Worm (Caenorhabditis elegans) whole organism, L4 larva: ENCODE data around the gene sri-74.

Experiments
- aly-2 ChIP-seq: sonication (generic microtip); optimal IDR thresholded peaks from 2 replicates; lab custom pipeline; 2018; ENCODE audit warnings: missing biosample characterization, missing genetic modification characterization
- ama-1 ChIP-seq: fragments of 150-350 bp; optimal IDR thresholded peaks from 2 replicates; lab custom pipeline; 2014; ENCODE audit warnings: inconsistent platforms, mixed read lengths
- daf-8 ChIP-seq: fragments of 200-800 bp; sonication (Bioruptor generic); IDR thresholded peaks from 2 replicates; pipeline ENCODE4 v1.3.6; 2022; ENCODE audit warnings: missing genetic modification characterization, missing compliant biosample characterization
- dve-1 ChIP-seq: sonication (generic microtip); optimal IDR thresholded peaks from 2 replicates; lab custom pipeline; 2017; ENCODE audit warnings: antibody characterized with exemption, mild to moderate bottlenecking, missing genetic modification characterization, missing compliant biosample characterization; ENCODE audit not compliant: insufficient read depth
- hlh-11 ChIP-seq: fragments of 200-800 bp; sonication (Bioruptor generic); optimal IDR thresholded peaks from 2 replicates; lab custom pipeline; 2018; ENCODE audit warnings: mild to moderate bottlenecking, missing genetic modification characterization, missing compliant biosample characterization
- lim-7 ChIP-seq: fragments of 200-800 bp; sonication (Bioruptor generic); IDR thresholded peaks from 2 replicates; pipeline ENCODE4 v1.3.6; 2022; ENCODE audit warnings: missing genetic modification characterization, missing compliant biosample characterization
- lin-39 ChIP-seq: fragments of 150-350 bp; optimal IDR thresholded peaks from 2 replicates; lab custom pipeline; 2014; ENCODE audit warnings: missing biosample characterization, missing genetic modification reagents, missing genetic modification characterization
- nhr-237 ChIP-seq: sonication (generic microtip); optimal IDR thresholded peaks from 2 replicates; lab custom pipeline; 2017; ENCODE audit warnings: missing biosample characterization, missing genetic modification characterization
- nhr-28 ChIP-seq: fragments of 150-350 bp; optimal IDR thresholded peaks from 2 replicates; lab custom pipeline; 2014; ENCODE audit warnings: missing biosample characterization, missing genetic modification characterization
- nhr-48 ChIP-seq: sonication (generic microtip); optimal IDR thresholded peaks from 2 replicates; lab custom pipeline; 2016; ENCODE audit warnings: mild to moderate bottlenecking, missing genetic modification characterization, missing compliant biosample characterization
- pha-4 ChIP-seq, 2 experiments: fragments of 150-350 bp in 1 of 2; fragments of 200-800 bp in 1 of 2; sonication (Bioruptor generic) in 1 of 2; IDR thresholded peaks in 1 of 2; optimal IDR thresholded peaks in 1 of 2; 2 replicates each; pipeline versions ENCODE4 v1.3.6 to Lab custom; 2014 to 2022; ENCODE audit warnings: missing genetic modification characterization in 2 of 2, missing genetic modification reagents in 2 of 2, missing biosample characterization in 1 of 2, missing compliant biosample characterization in 1 of 2
- snpc-4 ChIP-seq: fragments of 150-350 bp; optimal IDR thresholded peaks from 2 replicates; lab custom pipeline; 2014; ENCODE audit warnings: missing biosample characterization, missing genetic modification characterization

- TF ChIP-seq dve-1 (tag; lab: Kevin White, UChicago) (peak; percentile 79), hlh-11 (tag; lab: Kevin White, UChicago) (no peak), daf-8 (GFP tag; lab: Robert Waterston, UW) (no peak), nhr-237 (tag; lab: Kevin White, UChicago) (no peak), lim-7 (GFP tag; lab: Robert Waterston, UW) (no peak), snpc-4 (tag; lab: Kevin White, UChicago) (no peak), lin-39 (no peak), nhr-28 (tag; lab: Kevin White, UChicago) (peak; percentile 5), ama-1 (lab: Kevin White, UChicago) (no peak), pha-4 (GFP tag; IDR thresholded peaks at IDR 0.05; lab: Robert Waterston, UW) (peak; percentile 61; the same call in 1 of the 2 replicates), pha-4 (tag; optimal IDR thresholded peaks at IDR 0.05; lab: Kevin White, UChicago) (no peak), nhr-48 (no peak), aly-2 (tag; lab: Kevin White, UChicago) (no peak)
Measured at ce11 chrII:2564899-2565298, 18.0 kb downstream of the sri-74 start, which contains the start of gene usp-39.
